Worm (Caenorhabditis elegans): Measurements from ENCODE around the gene C14A11.2.

DNA sequence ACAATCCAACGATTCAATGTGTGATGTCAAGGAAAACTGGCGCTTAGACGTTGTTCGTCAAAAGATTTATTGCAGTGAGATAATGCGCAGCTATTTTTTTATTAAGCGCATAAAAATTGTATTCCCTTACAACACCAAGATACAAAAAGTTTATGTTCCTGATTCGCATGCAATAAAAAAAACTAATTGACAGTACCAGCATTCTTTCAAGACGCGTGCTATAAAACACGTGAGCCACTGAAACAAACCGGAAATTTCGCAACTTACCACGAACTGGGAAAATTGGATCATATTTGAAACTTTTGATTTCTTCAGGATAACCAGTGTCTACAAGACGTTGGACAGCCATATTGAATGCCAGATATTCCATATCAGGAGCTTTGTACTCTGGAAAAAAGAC is 34.6 kb downstream of the C14A11.2 start:
- TF ChIP-seq nhr-77 (tag; optimal IDR thresholded peaks at IDR 0.05) (no peak), lin-15B (tag; optimal IDR thresholded peaks at IDR 0.05) (no peak), lsy-2 (tag; optimal IDR thresholded peaks at IDR 0.05) (no peak)

Data from whole organism, L4 larva.